Fruit fly (Drosophila melanogaster) whole organism, embryonic: Measurements from ENCODE around the gene WDR79.

Experiments used
- CG11504 ChIP-seq: fragments of 200-800 bp; sonication (Bioruptor generic); optimal IDR thresholded peaks from 3 replicates; lab custom pipeline; 2019; ENCODE audit warnings: missing biosample characterization, mild to moderate bottlenecking, missing genetic modification characterization, moderate library complexity
- CG17802 ChIP-seq: fragments of 200-800 bp; sonication (Bioruptor generic); optimal IDR thresholded peaks from 2 replicates; lab custom pipeline; 2018; ENCODE audit warnings: missing biosample characterization, mild to moderate bottlenecking, missing genetic modification characterization, moderate library complexity
- CG2712 ChIP-seq: fragments of 200-800 bp; optimal IDR thresholded peaks from 3 replicates; lab custom pipeline; 2019; ENCODE audit warnings: missing biosample characterization, mild to moderate bottlenecking, missing genetic modification characterization, moderate library complexity
- CG34422 ChIP-seq: fragments of 200-800 bp; sonication (Bioruptor generic); IDR thresholded peaks from 3 replicates; pipeline ENCODE4 v1.3.6; 2022; ENCODE audit warnings: missing biosample characterization, missing genetic modification characterization
- CG6175 ChIP-seq: fragments of 200-800 bp; sonication (Bioruptor generic); IDR thresholded peaks from 3 replicates; pipeline ENCODE4 v1.3.6; 2022; ENCODE audit warnings: missing biosample characterization, missing genetic modification characterization
- NFAT ChIP-seq: fragments of 200-800 bp; sonication (Bioruptor generic); IDR thresholded peaks from 2 replicates; pipeline ENCODE4 v1.3.6; 2022; ENCODE audit warnings: missing biosample characterization, missing genetic modification characterization
- Optix ChIP-seq: fragments of 200-800 bp; sonication (Bioruptor generic); IDR thresholded peaks from 3 replicates; pipeline ENCODE4 v1.3.6; 2022; ENCODE audit warnings: missing biosample characterization, missing genetic modification characterization
- fd96Cb ChIP-seq: fragments of 200-800 bp; sonication (Bioruptor generic); optimal IDR thresholded peaks from 2 replicates; lab custom pipeline; 2018; ENCODE audit warnings: missing biosample characterization, mild to moderate bottlenecking, missing genetic modification characterization, moderate library complexity
- h ChIP-seq: fragments of >200 bp; optimal IDR thresholded peaks from 2 replicates; lab custom pipeline; 2017
- kay ChIP-seq: fragments of 200-800 bp; sonication (Bioruptor generic); optimal IDR thresholded peaks from 2 replicates; lab custom pipeline; 2016; ENCODE audit warnings: missing biosample characterization, missing genetic modification characterization
- psq ChIP-seq: fragments of 200-800 bp; sonication (Bioruptor generic); optimal IDR thresholded peaks from 2 replicates; lab custom pipeline; 2017; ENCODE audit warnings: missing biosample characterization, missing genetic modification characterization
- sd ChIP-seq: fragments of 200-800 bp; sonication (Bioruptor generic); optimal IDR thresholded peaks from 3 replicates; lab custom pipeline; 2018; ENCODE audit warnings: missing biosample characterization, mild to moderate bottlenecking, missing genetic modification characterization, moderate library complexity
- zen ChIP-seq: fragments of 200-800 bp; sonication (Bioruptor generic); optimal IDR thresholded peaks from 3 replicates; lab custom pipeline; 2018; ENCODE audit warnings: missing biosample characterization, mild to moderate bottlenecking, missing genetic modification characterization, moderate library complexity

DNA sequence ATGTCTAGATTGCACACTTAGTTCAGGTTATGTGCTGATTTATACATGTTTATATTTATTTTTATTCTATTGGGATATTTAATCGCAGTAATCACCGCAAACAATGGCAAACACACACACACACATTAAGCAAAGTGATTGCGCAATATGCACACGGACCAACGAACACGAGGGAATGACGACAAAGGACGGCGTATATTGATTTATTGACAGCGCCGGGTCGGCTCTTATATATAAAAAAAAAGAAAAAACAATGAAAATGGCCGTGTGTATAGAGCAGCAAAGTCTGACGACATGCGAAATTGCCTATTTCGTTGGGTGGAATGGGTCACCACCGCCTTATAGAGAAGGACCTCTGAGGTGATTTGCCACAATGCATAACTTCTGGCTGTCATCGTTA, 16.8 kb downstream of the WDR79 start:
- TF ChIP-seq fd96Cb (tag; lab: Kevin White, UChicago) (no peak), CG34422 (GFP tag; lab: Robert Waterston, UW) (no peak), CG17802 (tag; lab: Kevin White, UChicago) (no peak), NFAT (no peak), kay (GFP tag; lab: Kevin White, UChicago) (no peak), CG11504 (tag; lab: Kevin White, UChicago) (no peak), sd (tag; lab: Kevin White, UChicago) (no peak), CG6175 (GFP tag; lab: Robert Waterston, UW) (no peak), CG2712 (tag; lab: Kevin White, UChicago) (no peak), h (lab: Kevin White, UChicago) (no peak), Optix (GFP tag; lab: Robert Waterston, UW) (no peak), zen (tag; lab: Kevin White, UChicago) (no peak), psq (GFP tag; lab: Kevin White, UChicago) (no peak)
